Worm (Caenorhabditis elegans) whole organism, L2 larva: ENCODE measurements around the gene F23H12.7.

Experiments
- aly-2 ChIP-seq: fragments of 150-350 bp; optimal IDR thresholded peaks from 2 replicates; lab custom pipeline; 2014; ENCODE audit warnings: missing biosample characterization, missing genetic modification characterization
- dmd-4 ChIP-seq: sonication (generic microtip); optimal IDR thresholded peaks from 2 replicates; lab custom pipeline; 2017; ENCODE audit warnings: missing biosample characterization, missing genetic modification characterization
- lin-11 ChIP-seq: fragments of 150-350 bp; sonication (generic microtip); optimal IDR thresholded peaks from 2 replicates; lab custom pipeline; 2014; ENCODE audit warnings: missing biosample characterization, missing genetic modification characterization, inconsistent platforms, mixed read lengths
- lin-39 ChIP-seq: fragments of 150-350 bp; optimal IDR thresholded peaks from 2 replicates; lab custom pipeline; 2014; ENCODE audit warnings: missing biosample characterization, missing genetic modification reagents, missing genetic modification characterization
- lsy-2 ChIP-seq, 2 experiments: fragments of 150-350 bp in 1 of 2; sonication (generic microtip) in 1 of 2; optimal IDR thresholded peaks; 2 replicates each; lab custom pipeline; 2014 to 2017; ENCODE audit warnings: missing biosample characterization in 2 of 2, missing genetic modification characterization in 2 of 2
- mab-5 ChIP-seq: fragments of 150-350 bp; optimal IDR thresholded peaks from 2 replicates; lab custom pipeline; 2014; ENCODE audit warnings: missing biosample characterization, missing genetic modification characterization
- mbf-1 ChIP-seq: sonication (generic microtip); optimal IDR thresholded peaks from 2 replicates; lab custom pipeline; 2017; ENCODE audit warnings: missing biosample characterization, missing genetic modification characterization
- nhr-21 ChIP-seq: fragments of 150-350 bp; optimal IDR thresholded peaks from 2 replicates; lab custom pipeline; 2014; ENCODE audit warnings: missing biosample characterization, missing genetic modification characterization
- nhr-237 ChIP-seq: fragments of 150-350 bp; optimal IDR thresholded peaks from 2 replicates; lab custom pipeline; 2014; ENCODE audit warnings: missing biosample characterization, missing genetic modification characterization
- nhr-77 ChIP-seq: fragments of 150-350 bp; optimal IDR thresholded peaks from 2 replicates; lab custom pipeline; 2014; ENCODE audit warnings: missing biosample characterization, missing genetic modification characterization
- snpc-4 ChIP-seq: fragments of 150-350 bp; optimal IDR thresholded peaks from 2 replicates; lab custom pipeline; 2014; ENCODE audit warnings: missing biosample characterization, missing genetic modification characterization
- unc-55 ChIP-seq: fragments of 150-350 bp; sonication (generic microtip); optimal IDR thresholded peaks from 3 replicates; lab custom pipeline; 2014; ENCODE audit warnings: missing biosample characterization, missing genetic modification reagents, missing genetic modification characterization

DNA sequence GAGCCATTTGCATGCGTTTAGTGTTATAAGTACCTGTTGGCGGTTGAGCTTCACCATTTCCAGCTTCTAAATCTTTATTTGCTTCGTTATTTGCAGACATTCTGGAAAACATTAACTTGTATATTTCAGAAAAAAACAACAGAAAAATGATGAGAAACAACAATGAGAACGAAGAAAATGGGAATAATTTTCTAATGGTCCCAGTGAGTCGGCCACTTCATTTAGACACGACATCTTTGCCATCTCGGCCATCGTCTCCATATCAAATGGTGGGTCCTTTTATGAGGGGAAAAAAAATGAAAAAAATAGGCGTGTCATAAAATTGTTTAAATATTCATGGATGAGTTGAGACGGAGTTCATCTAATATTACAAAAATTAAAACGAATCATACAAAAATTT lies 25.7 kb upstream of the F23H12.7 start, which contains the start of gene snb-2:
- no peak for TF ChIP-seq dmd-4 (tag; lab: Kevin White, UChicago)
- TF ChIP-seq lin-39 (tag; lab: Kevin White, UChicago) = no peak
- TF ChIP-seq nhr-77 (tag; lab: Kevin White, UChicago) = no peak
- no peak for TF ChIP-seq unc-55 (GFP tag; lab: Kevin White, UChicago)
- TF ChIP-seq snpc-4 (tag; lab: Kevin White, UChicago) = no peak
- TF ChIP-seq nhr-237 (tag; lab: Kevin White, UChicago) = no peak
- no peak for TF ChIP-seq aly-2 (tag; lab: Kevin White, UChicago)
- no peak for TF ChIP-seq mbf-1
- TF ChIP-seq lin-11 (tag; lab: Kevin White, UChicago) = no peak
- TF ChIP-seq lsy-2 (tag; optimal IDR thresholded peaks at IDR 0.05; lab: Kevin White, UChicago) = no peak
- TF ChIP-seq mab-5 (tag; lab: Kevin White, UChicago) = no peak
- TF ChIP-seq nhr-21 (tag; lab: Kevin White, UChicago) = no peak
